Fruit fly (Drosophila melanogaster) whole organism, embryonic: ENCODE measurements around the gene CG12659.

Source experiments
- Adf1 ChIP-seq: fragments of 200-800 bp; sonication (Bioruptor generic); IDR thresholded peaks from 2 replicates; pipeline ENCODE4 v1.3.6; 2022; ENCODE audit warnings: missing biosample characterization, missing genetic modification characterization
- Awh ChIP-seq: fragments of 200-800 bp; sonication (Bioruptor generic); IDR thresholded peaks from 2 replicates; pipeline ENCODE4, ENCODE4 v1.3.6; 2022; ENCODE audit warnings: missing biosample characterization, missing genetic modification characterization
- CG10274 ChIP-seq: fragments of 200-800 bp; sonication (Bioruptor generic); optimal IDR thresholded peaks from 3 replicates; lab custom pipeline; 2017; ENCODE audit warnings: missing biosample characterization, mild to moderate bottlenecking, missing genetic modification characterization
- CG12104 ChIP-seq: fragments of 200-800 bp; sonication (Bioruptor generic); optimal IDR thresholded peaks from 3 replicates; lab custom pipeline; 2016; ENCODE audit warnings: missing biosample characterization, missing genetic modification characterization
- CG12236 ChIP-seq: fragments of 200-800 bp; sonication (Bioruptor generic); optimal IDR thresholded peaks from 2 replicates; lab custom pipeline; 2016; ENCODE audit warnings: missing biosample characterization, missing genetic modification characterization
- CG14667 ChIP-seq: fragments of 200-800 bp; sonication (Bioruptor generic); IDR thresholded peaks from 2 replicates; pipeline ENCODE4 v1.3.6; 2022; ENCODE audit warnings: missing biosample characterization, missing genetic modification characterization
- CG1602 ChIP-seq: fragments of 200-800 bp; sonication (Bioruptor generic); optimal IDR thresholded peaks from 3 replicates; lab custom pipeline; 2016; ENCODE audit warnings: missing biosample characterization, missing genetic modification characterization
- CG1603 ChIP-seq: fragments of 200-800 bp; sonication (Bioruptor generic); optimal IDR thresholded peaks from 2 replicates; lab custom pipeline; 2019; ENCODE audit warnings: missing biosample characterization, mild to moderate bottlenecking, missing genetic modification characterization, moderate library complexity
- CG18262 ChIP-seq: fragments of 200-800 bp; optimal IDR thresholded peaks from 3 replicates; lab custom pipeline; 2019; ENCODE audit warnings: missing biosample characterization, mild to moderate bottlenecking, missing genetic modification characterization, moderate library complexity
- CG18476 ChIP-seq: fragments of 200-800 bp; sonication (Bioruptor generic); optimal IDR thresholded peaks from 2 replicates; lab custom pipeline; 2016; ENCODE audit warnings: missing biosample characterization, mild to moderate bottlenecking, missing genetic modification characterization
- CG31365 ChIP-seq: fragments of 200-800 bp; sonication (Bioruptor generic); optimal IDR thresholded peaks from 2 replicates; lab custom pipeline; 2018; ENCODE audit warnings: missing biosample characterization, mild to moderate bottlenecking, missing genetic modification characterization
- CG3407 ChIP-seq: fragments of 200-800 bp; sonication (Bioruptor generic); optimal IDR thresholded peaks from 2 replicates; lab custom pipeline; 2018; ENCODE audit warnings: missing biosample characterization, mild to moderate bottlenecking, missing genetic modification characterization
- CG34376 ChIP-seq: fragments of 200-800 bp; sonication (Bioruptor generic); optimal IDR thresholded peaks from 2 replicates; lab custom pipeline; 2018; ENCODE audit warnings: missing biosample characterization, mild to moderate bottlenecking, missing genetic modification characterization
- CG34422 ChIP-seq: fragments of 200-800 bp; sonication (Bioruptor generic); IDR thresholded peaks from 3 replicates; pipeline ENCODE4 v1.3.6; 2022; ENCODE audit warnings: missing biosample characterization, missing genetic modification characterization
- CG4328 ChIP-seq: fragments of 200-800 bp; sonication (Bioruptor generic); optimal IDR thresholded peaks from 3 replicates; lab custom pipeline; 2017; ENCODE audit warnings: missing biosample characterization, missing genetic modification reagents, missing genetic modification characterization
- CG43689 ChIP-seq: fragments of 200-800 bp; sonication (Bioruptor generic); IDR thresholded peaks from 2 replicates; pipeline ENCODE4 v1.3.6; 2022; ENCODE audit warnings: missing biosample characterization, missing genetic modification characterization
- CG4404 ChIP-seq: fragments of 200-800 bp; sonication (Bioruptor generic); IDR thresholded peaks from 2 replicates; pipeline ENCODE4 v1.3.6; 2022; ENCODE audit warnings: missing biosample characterization, missing genetic modification characterization
- CG5245 ChIP-seq: fragments of 200-800 bp; sonication (Bioruptor generic); optimal IDR thresholded peaks from 3 replicates; lab custom pipeline; 2016; ENCODE audit warnings: missing biosample characterization, missing genetic modification characterization
- CG6654 ChIP-seq: fragments of 200-800 bp; sonication (Bioruptor generic); optimal IDR thresholded peaks from 2 replicates; lab custom pipeline; 2017; ENCODE audit warnings: missing biosample characterization, mild to moderate bottlenecking, missing genetic modification characterization
- CG7839 ChIP-seq: fragments of 200-800 bp; sonication (Bioruptor generic); optimal IDR thresholded peaks from 3 replicates; lab custom pipeline; 2018; ENCODE audit warnings: missing biosample characterization, mild to moderate bottlenecking, missing genetic modification characterization, moderate library complexity
- CG9215 ChIP-seq: fragments of 200-800 bp; sonication (Bioruptor generic); IDR thresholded peaks from 2 replicates; pipeline ENCODE4 v1.3.6; 2022; ENCODE audit warnings: missing biosample characterization, missing genetic modification characterization
- CG9876 ChIP-seq: fragments of 200-800 bp; sonication (Bioruptor generic); optimal IDR thresholded peaks from 2 replicates; lab custom pipeline; 2016; ENCODE audit warnings: missing biosample characterization, missing genetic modification characterization
- Dfd ChIP-seq, 2 experiments: fragments of >200 bp; optimal IDR thresholded peaks; 2 replicates each; lab custom pipeline; 2017; ENCODE audit warnings: missing biosample characterization in 2 of 2, missing genetic modification characterization in 2 of 2
- Dp ChIP-seq: fragments of 200-800 bp; sonication (Bioruptor generic); optimal IDR thresholded peaks from 2 replicates; lab custom pipeline; 2018; ENCODE audit warnings: missing biosample characterization, mild to moderate bottlenecking, missing genetic modification characterization, moderate library complexity
- E2f2 ChIP-seq: fragments of 200-800 bp; sonication (Bioruptor generic); IDR thresholded peaks from 2 replicates; pipeline ENCODE4 v1.3.6; 2022; ENCODE audit warnings: missing biosample characterization, missing genetic modification characterization
- HLH4C ChIP-seq: fragments of 200-800 bp; sonication (Bioruptor generic); IDR thresholded peaks from 3 replicates; pipeline ENCODE4 v1.3.6; 2022; ENCODE audit warnings: missing biosample characterization, missing genetic modification characterization; ENCODE audit not compliant: partially characterized antibody
- Lim3 ChIP-seq: fragments of 200-800 bp; sonication (Bioruptor generic); IDR thresholded peaks from 2 replicates; pipeline ENCODE4 v1.3.6; 2022; ENCODE audit warnings: missing biosample characterization, missing genetic modification characterization
- Mad ChIP-seq: fragments of 200-800 bp; sonication (Bioruptor generic); optimal IDR thresholded peaks from 2 replicates; lab custom pipeline; 2016; ENCODE audit warnings: missing biosample characterization, missing genetic modification characterization
- Max ChIP-seq: fragments of 200-800 bp; sonication (Bioruptor generic); optimal IDR thresholded peaks from 2 replicates; lab custom pipeline; 2016; ENCODE audit warnings: missing biosample characterization, mild to moderate bottlenecking, missing genetic modification characterization
- Med ChIP-seq: fragments of 200-800 bp; sonication (Bioruptor generic); peaks from one replicate; lab custom pipeline; 2016; ENCODE audit warnings: missing biosample characterization, missing genetic modification characterization, mild to moderate bottlenecking, inconsistent platforms, moderate library complexity
- Poxn ChIP-seq: fragments of 200-800 bp; sonication (Bioruptor generic); IDR thresholded peaks from 2 replicates; pipeline ENCODE4 v1.3.6; 2022; ENCODE audit warnings: missing biosample characterization, missing genetic modification characterization
- Six4 ChIP-seq: fragments of 200-800 bp; sonication (Bioruptor generic); optimal IDR thresholded peaks from 2 replicates; lab custom pipeline; 2016; ENCODE audit warnings: missing biosample characterization, missing genetic modification characterization
- Spps ChIP-seq: fragments of 200-800 bp; sonication (Bioruptor generic); optimal IDR thresholded peaks from 2 replicates; lab custom pipeline; 2018; ENCODE audit warnings: missing biosample characterization, mild to moderate bottlenecking, missing genetic modification characterization
- Taf1 ChIP-seq: fragments of 200-800 bp; sonication (Bioruptor generic); IDR thresholded peaks from 2 replicates; pipeline ENCODE4 v1.3.6; 2022; ENCODE audit warnings: missing biosample characterization, missing genetic modification characterization
- ab ChIP-seq: fragments of 200-800 bp; sonication (Bioruptor generic); optimal IDR thresholded peaks from 2 replicates; lab custom pipeline; 2016; ENCODE audit warnings: missing biosample characterization, missing genetic modification characterization
- bsh ChIP-seq, 2 experiments: fragments of 200-800 bp; sonication (Bioruptor generic); optimal IDR thresholded peaks; 2 replicates each; lab custom pipeline; 2017 to 2018; ENCODE audit warnings: mild to moderate bottlenecking in 2 of 2, missing biosample characterization in 2 of 2, missing genetic modification characterization in 2 of 2, moderate library complexity in 1 of 2
- dysf ChIP-seq: fragments of 200-800 bp; sonication (Bioruptor generic); IDR thresholded peaks from 3 replicates; pipeline ENCODE4 v1.3.6; 2022; ENCODE audit warnings: missing biosample characterization, missing genetic modification characterization
- fd96Cb ChIP-seq: fragments of 200-800 bp; sonication (Bioruptor generic); optimal IDR thresholded peaks from 2 replicates; lab custom pipeline; 2018; ENCODE audit warnings: missing biosample characterization, mild to moderate bottlenecking, missing genetic modification characterization, moderate library complexity
- ham ChIP-seq: fragments of 200-800 bp; sonication (Bioruptor generic); IDR thresholded peaks from 2 replicates; pipeline ENCODE4 v1.3.6; 2022; ENCODE audit warnings: missing biosample characterization, missing genetic modification characterization
- jing ChIP-seq: fragments of 200-800 bp; sonication (Bioruptor generic); optimal IDR thresholded peaks from 2 replicates; lab custom pipeline; 2018; ENCODE audit warnings: missing biosample characterization, mild to moderate bottlenecking, missing genetic modification characterization
- kay ChIP-seq: fragments of 200-800 bp; sonication (Bioruptor generic); optimal IDR thresholded peaks from 2 replicates; lab custom pipeline; 2016; ENCODE audit warnings: missing biosample characterization, missing genetic modification characterization
- lab ChIP-seq: fragments of 200-800 bp; sonication (Bioruptor generic); optimal IDR thresholded peaks from 3 replicates; lab custom pipeline; 2017; ENCODE audit warnings: missing biosample characterization, missing genetic modification characterization, mild to moderate bottlenecking, moderate library complexity, missing genetic modification reagents
- nerfin-2 ChIP-seq: fragments of 200-800 bp; sonication (Bioruptor generic); IDR thresholded peaks from 2 replicates; pipeline ENCODE4 v1.3.6; 2022; ENCODE audit warnings: missing biosample characterization, missing genetic modification characterization; ENCODE audit not compliant: partially characterized antibody
- org-1 ChIP-seq: fragments of 200-800 bp; sonication (Bioruptor generic); optimal IDR thresholded peaks from 2 replicates; lab custom pipeline; 2017; ENCODE audit warnings: missing biosample characterization, missing genetic modification characterization
- peb ChIP-seq: fragments of 200-800 bp; sonication (Bioruptor generic); IDR thresholded peaks from 2 replicates; pipeline ENCODE4 v1.3.6; 2022; ENCODE audit warnings: missing biosample characterization, missing genetic modification characterization
- pfk ChIP-seq: fragments of 200-800 bp; sonication (Bioruptor generic); optimal IDR thresholded peaks from 2 replicates; lab custom pipeline; 2018; ENCODE audit warnings: missing biosample characterization, mild to moderate bottlenecking, missing genetic modification characterization, moderate library complexity
- pum ChIP-seq: fragments of 200-800 bp; sonication (Bioruptor generic); optimal IDR thresholded peaks from 2 replicates; lab custom pipeline; 2016; ENCODE audit warnings: missing biosample characterization, missing genetic modification characterization
- so ChIP-seq: fragments of 200-800 bp; sonication (Bioruptor generic); IDR thresholded peaks from 3 replicates; pipeline ENCODE4 v1.3.6; 2022; ENCODE audit warnings: missing biosample characterization, missing genetic modification characterization
- stwl ChIP-seq: fragments of 200-800 bp; sonication (Bioruptor generic); optimal IDR thresholded peaks from 3 replicates; lab custom pipeline; 2018; ENCODE audit warnings: missing biosample characterization, mild to moderate bottlenecking, missing genetic modification characterization, moderate library complexity
- tgo ChIP-seq: fragments of 200-800 bp; sonication (Bioruptor generic); IDR thresholded peaks from 3 replicates; pipeline ENCODE4 v1.3.6; 2022; ENCODE audit warnings: missing biosample characterization, missing genetic modification characterization
- usp ChIP-seq: fragments of >200 bp; optimal IDR thresholded peaks from 2 replicates; lab custom pipeline; 2017; ENCODE audit warnings: missing biosample characterization, missing genetic modification characterization
- zf30C ChIP-seq: fragments of 200-800 bp; sonication (Bioruptor generic); optimal IDR thresholded peaks from 3 replicates; lab custom pipeline; 2018; ENCODE audit warnings: missing biosample characterization, mild to moderate bottlenecking, missing genetic modification characterization

Gene CG12659

dm6 chrX:8542728-8543127, 48.8 kb downstream of the CG12659 start (continued):
- TF ChIP-seq so (GFP tag; lab: Robert Waterston, UW) (peak; percentile 35; the same call in 1 of the 3 replicates), Six4 (no peak), Mad (GFP tag; lab: Kevin White, UChicago) (no peak), stwl (no peak), CG12104 (no peak), CG31365 (tag; lab: Kevin White, UChicago) (no peak), dysf (GFP tag; lab: Robert Waterston, UW) (peak; percentile 53; the same call in 1 of the 3 replicates), nerfin-2 (GFP tag; lab: Robert Waterston, UW) (no peak), CG5245 (no peak), CG7839 (no peak), CG4404 (GFP tag; lab: Robert Waterston, UW) (no peak), CG34376 (GFP tag; lab: Kevin White, UChicago) (no peak), Dp (no peak), fd96Cb (tag; lab: Kevin White, UChicago) (peak; percentile 18), pum (GFP tag; lab: Kevin White, UChicago) (peak; percentile 20), CG14667 (GFP tag; lab: Robert Waterston, UW) (no peak), HLH4C (GFP tag; lab: Robert Waterston, UW) (no peak), ab (GFP tag; lab: Kevin White, UChicago) (no peak), CG3407 (GFP tag; lab: Kevin White, UChicago) (no peak), Dfd (GFP tag; optimal IDR thresholded peaks at IDR 0.05; lab: Kevin White, UChicago) (no peak), Lim3 (GFP tag; lab: Robert Waterston, UW) (no peak), CG1602 (GFP tag; lab: Kevin White, UChicago) (peak; percentile 3), CG4328 (GFP tag; lab: Kevin White, UChicago) (no peak), CG12236 (GFP tag; lab: Kevin White, UChicago) (no peak), bsh (GFP tag; optimal IDR thresholded peaks at IDR 0.05; lab: Kevin White, UChicago) (peak in 1 of 2 experiments; percentile 48), peb (GFP tag; lab: Robert Waterston, UW) (no peak), E2f2 (GFP tag; lab: Robert Waterston, UW) (no peak), CG43689 (GFP tag; lab: Robert Waterston, UW) (no peak), zf30C (GFP tag; lab: Kevin White, UChicago) (no peak), CG1603 (tag; lab: Kevin White, UChicago) (no peak), Adf1 (no peak), Spps (no peak), CG18262 (tag; lab: Kevin White, UChicago) (peak; percentile 12), Max (GFP tag; lab: Kevin White, UChicago) (no peak), CG6654 (GFP tag; lab: Kevin White, UChicago) (no peak), CG18476 (peak; percentile 5), Poxn (GFP tag; lab: Robert Waterston, UW) (no peak), CG34422 (GFP tag; lab: Robert Waterston, UW) (0 out of 3 replicates have a peak, but pooled peaks have one; percentile 26), jing (GFP tag; lab: Kevin White, UChicago) (no peak), Taf1 (GFP tag; lab: Robert Waterston, UW) (no peak), pfk (no peak), usp (GFP tag; lab: Kevin White, UChicago) (no peak), kay (GFP tag; lab: Kevin White, UChicago) (no peak), tgo (GFP tag; lab: Robert Waterston, UW) (peak; percentile 22; the same call in 1 of the 3 replicates), ham (GFP tag; lab: Robert Waterston, UW) (no peak), CG9876 (GFP tag; lab: Kevin White, UChicago) (no peak), CG9215 (GFP tag; lab: Robert Waterston, UW) (no peak), Awh (no peak), org-1 (peak; percentile 41), Med (GFP tag; lab: Kevin White, UChicago) (peak; percentile 69), lab (GFP tag; lab: Kevin White, UChicago) (no peak), CG10274 (GFP tag; lab: Kevin White, UChicago) (no peak)
